Worm (Caenorhabditis elegans) whole organism, L2 larva: Measurements from ENCODE around the gene F41G3.20.

Experiments
- aly-2 ChIP-seq: fragments of 150-350 bp; optimal IDR thresholded peaks from 2 replicates; lab custom pipeline; 2014; ENCODE audit warnings: missing biosample characterization, missing genetic modification characterization
- lin-11 ChIP-seq: fragments of 150-350 bp; sonication (generic microtip); optimal IDR thresholded peaks from 2 replicates; lab custom pipeline; 2014; ENCODE audit warnings: missing biosample characterization, missing genetic modification characterization, inconsistent platforms, mixed read lengths
- lin-39 ChIP-seq: fragments of 150-350 bp; optimal IDR thresholded peaks from 2 replicates; lab custom pipeline; 2014; ENCODE audit warnings: missing biosample characterization, missing genetic modification reagents, missing genetic modification characterization
- lsy-2 ChIP-seq, 2 experiments: fragments of 150-350 bp in 1 of 2; sonication (generic microtip) in 1 of 2; optimal IDR thresholded peaks; 2 replicates each; lab custom pipeline; 2014 to 2017; ENCODE audit warnings: missing biosample characterization in 2 of 2, missing genetic modification characterization in 2 of 2
- nhr-11 ChIP-seq: fragments of 150-350 bp; optimal IDR thresholded peaks from 2 replicates; lab custom pipeline; 2014; ENCODE audit warnings: missing biosample characterization, missing genetic modification characterization
- nhr-12 ChIP-seq: fragments of 150-350 bp; optimal IDR thresholded peaks from 2 replicates; lab custom pipeline; 2014; ENCODE audit warnings: missing biosample characterization, missing genetic modification characterization
- nhr-25 ChIP-seq: fragments of 150-350 bp; sonication (generic microtip); optimal IDR thresholded peaks from 3 replicates; lab custom pipeline; 2014; ENCODE audit warnings: missing biosample characterization, missing genetic modification characterization
- unc-62 ChIP-seq: fragments of 150-350 bp; optimal IDR thresholded peaks from 2 replicates; lab custom pipeline; 2014; ENCODE audit warnings: missing biosample characterization, missing genetic modification reagents, missing genetic modification characterization
- ztf-11 ChIP-seq: sonication (generic microtip); optimal IDR thresholded peaks from 2 replicates; lab custom pipeline; 2017; ENCODE audit warnings: missing biosample characterization, missing genetic modification characterization

ce11 chrII:6736604-6737003 is 14.2 kb downstream of the F41G3.20 start, which contains the start of gene T14B4.1:
- TF ChIP-seq nhr-25 (tag; lab: Kevin White, UChicago) (no peak), lin-39 (tag; lab: Kevin White, UChicago) (no peak), aly-2 (no peak), ztf-11 (tag; lab: Kevin White, UChicago) (no peak), unc-62 (no peak), lin-11 (tag; lab: Kevin White, UChicago) (no peak), nhr-12 (tag; lab: Kevin White, UChicago) (no peak), nhr-11 (tag; lab: Kevin White, UChicago) (no peak), lsy-2 (tag; optimal IDR thresholded peaks at IDR 0.05; lab: Kevin White, UChicago) (no peak)
